Fruit fly (Drosophila melanogaster) Kc167 (cell line): ENCODE measurements around the gene scu.

Experiments
- insv ChIP-seq: fragments of >200 bp; optimal IDR thresholded peaks from 3 replicates; lab custom pipeline; 2018; ENCODE audit warnings: missing external identifiers
- psq ChIP-seq: fragments of >200 bp; optimal IDR thresholded peaks from 2 replicates; lab custom pipeline; 2017; ENCODE audit warnings: missing external identifiers
- ttk ChIP-seq: sonication (Bioruptor generic); optimal IDR thresholded peaks from 2 replicates; lab custom pipeline; 2017; ENCODE audit warnings: missing external identifiers

- TF ChIP-seq insv (lab: Kevin White, UChicago) (no peak), ttk (lab: Kevin White, UChicago) (no peak), psq (no peak)
Observed at dm6 chrX:18094747-18095352, 3.8 kb downstream of the scu start.
